Worm (Caenorhabditis elegans) whole organism, L3 larva: Measurements from ENCODE around the gene nhr-201.

ENCODE experiments used
- R02D3.7 ChIP-seq: fragments of 150-350 bp; optimal IDR thresholded peaks from 2 replicates; lab custom pipeline; 2014; ENCODE audit warnings: missing biosample characterization, missing genetic modification characterization
- ZK546.5 ChIP-seq: sonication (generic microtip); optimal IDR thresholded peaks from 2 replicates; lab custom pipeline; 2017; ENCODE audit warnings: missing biosample characterization, missing genetic modification characterization
- aly-2 ChIP-seq: fragments of 150-350 bp; optimal IDR thresholded peaks from 2 replicates; lab custom pipeline; 2014; ENCODE audit warnings: missing biosample characterization, missing genetic modification characterization
- ceh-16 ChIP-seq: sonication (generic microtip); optimal IDR thresholded peaks from 2 replicates; lab custom pipeline; 2017; ENCODE audit warnings: missing biosample characterization, missing genetic modification characterization
- ceh-28 ChIP-seq: fragments of 150-350 bp; optimal IDR thresholded peaks from 2 replicates; lab custom pipeline; 2014; ENCODE audit warnings: missing biosample characterization, missing genetic modification reagents, missing genetic modification characterization
- ceh-82 ChIP-seq: fragments of 150-350 bp; optimal IDR thresholded peaks from 2 replicates; lab custom pipeline; 2014; ENCODE audit warnings: missing biosample characterization, missing genetic modification characterization
- egl-27 ChIP-seq: sonication (generic microtip); optimal IDR thresholded peaks from 4 replicates; lab custom pipeline; 2017; ENCODE audit warnings: missing biosample characterization, missing genetic modification reagents, missing genetic modification characterization
- egl-5 ChIP-seq: fragments of 150-350 bp; optimal IDR thresholded peaks from 2 replicates; lab custom pipeline; 2017; ENCODE audit warnings: missing biosample characterization, missing genetic modification reagents, missing genetic modification characterization, inconsistent platforms
- elt-1 ChIP-seq: fragments of 150-350 bp; optimal IDR thresholded peaks from 2 replicates; lab custom pipeline; 2014; ENCODE audit warnings: missing biosample characterization, missing genetic modification characterization
- elt-2 ChIP-seq: sonication (generic microtip); optimal IDR thresholded peaks from 2 replicates; lab custom pipeline; 2016; ENCODE audit warnings: missing genetic modification reagents, mild to moderate bottlenecking, missing genetic modification characterization, missing compliant biosample characterization
- elt-3 ChIP-seq, 3 experiments: fragments of 150-350 bp in 1 of 3; sonication (generic microtip) in 2 of 3; optimal IDR thresholded peaks; 2 replicates in 2 of 3; 4 replicates in 1 of 3; lab custom pipeline; 2014 to 2017; ENCODE audit warnings: missing biosample characterization in 3 of 3, missing genetic modification characterization in 3 of 3
- eor-1 ChIP-seq, 2 experiments: fragments of 150-350 bp; optimal IDR thresholded peaks; 2 replicates each; lab custom pipeline; 2014 to 2018; ENCODE audit warnings: missing biosample characterization in 2 of 2, missing genetic modification characterization in 2 of 2
- fkh-2 ChIP-seq: fragments of 150-350 bp; optimal IDR thresholded peaks from 2 replicates; lab custom pipeline; 2014; ENCODE audit warnings: missing biosample characterization, missing genetic modification reagents, missing genetic modification characterization
- fos-1 ChIP-seq: fragments of 150-350 bp; optimal IDR thresholded peaks from 2 replicates; lab custom pipeline; 2014; ENCODE audit warnings: missing biosample characterization, missing genetic modification characterization
- hmg-11 ChIP-seq: sonication (generic microtip); optimal IDR thresholded peaks from 2 replicates; lab custom pipeline; 2016; ENCODE audit warnings: missing genetic modification characterization, missing compliant biosample characterization
- lin-15B ChIP-seq: fragments of 150-350 bp; optimal IDR thresholded peaks from 2 replicates; lab custom pipeline; 2014; ENCODE audit warnings: missing biosample characterization, missing genetic modification characterization
- lin-39 ChIP-seq: fragments of 150-350 bp; optimal IDR thresholded peaks from 2 replicates; lab custom pipeline; 2018; ENCODE audit warnings: missing biosample characterization, missing genetic modification reagents, missing genetic modification characterization
- lsy-12 ChIP-seq: sonication (generic microtip); optimal IDR thresholded peaks from 2 replicates; lab custom pipeline; 2016; ENCODE audit warnings: mild to moderate bottlenecking, missing genetic modification characterization, missing compliant biosample characterization
- mdl-1 ChIP-seq: fragments of 150-350 bp; optimal IDR thresholded peaks from 2 replicates; lab custom pipeline; 2014; ENCODE audit warnings: missing biosample characterization, missing genetic modification characterization
- nfya-1 ChIP-seq: sonication (generic microtip); optimal IDR thresholded peaks from 2 replicates; lab custom pipeline; 2017; ENCODE audit warnings: missing genetic modification characterization, mild to moderate bottlenecking, missing compliant biosample characterization, antibody characterized with exemption, moderate library complexity; ENCODE audit not compliant: insufficient read depth
- nhr-12 ChIP-seq: fragments of 150-350 bp; optimal IDR thresholded peaks from 2 replicates; lab custom pipeline; 2014; ENCODE audit warnings: missing biosample characterization, missing genetic modification characterization
- nhr-23 ChIP-seq: fragments of 150-350 bp; optimal IDR thresholded peaks from 2 replicates; lab custom pipeline; 2014; ENCODE audit warnings: missing biosample characterization, missing genetic modification reagents, missing genetic modification characterization
- nhr-237 ChIP-seq: fragments of 150-350 bp; optimal IDR thresholded peaks from 2 replicates; lab custom pipeline; 2014; ENCODE audit warnings: missing biosample characterization, missing genetic modification characterization
- nhr-25 ChIP-seq: sonication (generic microtip); optimal IDR thresholded peaks from 2 replicates; lab custom pipeline; 2017; ENCODE audit warnings: missing biosample characterization, missing genetic modification characterization
- nhr-28 ChIP-seq: fragments of 150-350 bp; optimal IDR thresholded peaks from 2 replicates; lab custom pipeline; 2014; ENCODE audit warnings: missing biosample characterization, missing genetic modification characterization
- nhr-43 ChIP-seq: sonication (generic microtip); optimal IDR thresholded peaks from 2 replicates; lab custom pipeline; 2016; ENCODE audit warnings: mild to moderate bottlenecking, missing genetic modification characterization, missing compliant biosample characterization; ENCODE audit not compliant: poor library complexity, severe bottlenecking
- nhr-77 ChIP-seq: fragments of 150-350 bp; optimal IDR thresholded peaks from 2 replicates; lab custom pipeline; 2014; ENCODE audit warnings: missing biosample characterization, missing genetic modification characterization
- pha-4 ChIP-seq: fragments of 150-350 bp; optimal IDR thresholded peaks from 2 replicates; lab custom pipeline; 2014; ENCODE audit warnings: missing biosample characterization, missing genetic modification reagents, missing genetic modification characterization
- pqm-1 ChIP-seq: fragments of 150-350 bp; optimal IDR thresholded peaks from 2 replicates; lab custom pipeline; 2017; ENCODE audit warnings: missing biosample characterization, missing genetic modification characterization, inconsistent platforms
- tbx-2 ChIP-seq: sonication (generic microtip); optimal IDR thresholded peaks from 2 replicates; lab custom pipeline; 2016; ENCODE audit warnings: mild to moderate bottlenecking, missing genetic modification characterization, missing compliant biosample characterization
- unc-39 ChIP-seq: sonication (generic microtip); optimal IDR thresholded peaks from 4 replicates; lab custom pipeline; 2017; ENCODE audit warnings: missing biosample characterization, missing genetic modification characterization
- zag-1 ChIP-seq: fragments of 150-350 bp; optimal IDR thresholded peaks from 2 replicates; lab custom pipeline; 2014; ENCODE audit warnings: missing biosample characterization, missing genetic modification characterization
- ztf-11 ChIP-seq: fragments of 150-350 bp; optimal IDR thresholded peaks from 2 replicates; lab custom pipeline; 2014; ENCODE audit warnings: missing biosample characterization, missing genetic modification characterization

Gene nhr-201

ce11 chrV:484285-484890 is 19.8 kb downstream of the nhr-201 start, which contains the start of gene nhr-212:
TSS of gene nhr-212 (plus strand) at chrV:484857.
- no peak for TF ChIP-seq eor-1 (tag; optimal IDR thresholded peaks at IDR 0.05; lab: Kevin White, UChicago)
- TF ChIP-seq egl-5 (tag; lab: Kevin White, UChicago), result no peak
- TF ChIP-seq elt-2, result peak; percentile 40
- peak; percentile 57 for TF ChIP-seq ceh-28
- TF ChIP-seq pha-4 (tag; lab: Kevin White, UChicago), result peak; percentile 83
- TF ChIP-seq nhr-23, result peak; percentile 27
- TF ChIP-seq lin-39 (tag; lab: Kevin White, UChicago), result no peak
- TF ChIP-seq ztf-11, result no peak
- peak; percentile 50 for TF ChIP-seq pqm-1 (tag; lab: Kevin White, UChicago)
- no peak for TF ChIP-seq fkh-2 (tag; lab: Kevin White, UChicago)
- no peak for TF ChIP-seq fos-1 (tag; lab: Kevin White, UChicago)
- no peak for TF ChIP-seq tbx-2 (tag; lab: Kevin White, UChicago)
- no peak for TF ChIP-seq ceh-82 (tag; lab: Kevin White, UChicago)
- TF ChIP-seq egl-27 (tag; lab: Kevin White, UChicago), result no peak

ce11 chrV:486684-487083 is 22.1 kb downstream of the nhr-201 start, which contains the start of gene nhr-211:
TSS of gene nhr-211 (plus strand) at chrV:486984.
- TF ChIP-seq lin-15B (tag; lab: Kevin White, UChicago) (no peak), nhr-77 (tag; lab: Kevin White, UChicago) (no peak), egl-27 (tag; lab: Kevin White, UChicago) (no peak), unc-39 (tag; lab: Kevin White, UChicago) (no peak), elt-2 (no peak), ZK546.5 (tag; lab: Kevin White, UChicago) (no peak), hmg-11 (no peak), pha-4 (tag; lab: Kevin White, UChicago) (no peak), nhr-43 (no peak), elt-1 (tag; lab: Kevin White, UChicago) (no peak), nhr-25 (tag; lab: Kevin White, UChicago) (no peak)

DNA sequence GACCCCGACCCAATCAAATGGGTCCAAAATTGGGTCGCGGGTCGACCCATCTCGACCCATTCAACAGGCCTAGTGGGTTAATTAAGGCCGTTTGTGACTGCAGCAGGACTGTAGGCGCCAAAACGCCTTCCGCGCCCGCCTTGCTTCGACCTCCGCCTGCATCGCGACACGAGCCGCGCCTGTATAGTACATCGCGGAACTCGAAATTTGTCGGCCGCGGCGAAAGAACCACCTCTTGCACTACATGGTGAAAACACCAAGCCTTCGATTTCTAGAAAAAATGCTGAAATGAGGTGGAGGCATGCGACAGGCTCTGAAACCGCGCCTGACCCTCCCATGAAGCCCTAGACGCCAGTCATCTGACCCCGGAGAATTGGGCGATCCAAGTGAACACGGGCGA is 23.4 kb downstream of the nhr-201 start:
- TF ChIP-seq nhr-28 (tag; lab: Kevin White, UChicago) (no peak), eor-1 (tag; optimal IDR thresholded peaks at IDR 0.05; lab: Kevin White, UChicago) (no peak), nhr-237 (no peak), zag-1 (tag; lab: Kevin White, UChicago) (no peak), ZK546.5 (tag; lab: Kevin White, UChicago) (no peak), elt-1 (tag; lab: Kevin White, UChicago) (no peak), nfya-1 (tag; lab: Kevin White, UChicago) (no peak), ceh-16 (tag; lab: Kevin White, UChicago) (no peak), nhr-25 (tag; lab: Kevin White, UChicago) (no peak), lin-39 (tag; lab: Kevin White, UChicago) (no peak), unc-39 (tag; lab: Kevin White, UChicago) (no peak), pha-4 (tag; lab: Kevin White, UChicago) (no peak), nhr-77 (tag; lab: Kevin White, UChicago) (no peak), lsy-12 (tag; lab: Kevin White, UChicago) (no peak)

DNA sequence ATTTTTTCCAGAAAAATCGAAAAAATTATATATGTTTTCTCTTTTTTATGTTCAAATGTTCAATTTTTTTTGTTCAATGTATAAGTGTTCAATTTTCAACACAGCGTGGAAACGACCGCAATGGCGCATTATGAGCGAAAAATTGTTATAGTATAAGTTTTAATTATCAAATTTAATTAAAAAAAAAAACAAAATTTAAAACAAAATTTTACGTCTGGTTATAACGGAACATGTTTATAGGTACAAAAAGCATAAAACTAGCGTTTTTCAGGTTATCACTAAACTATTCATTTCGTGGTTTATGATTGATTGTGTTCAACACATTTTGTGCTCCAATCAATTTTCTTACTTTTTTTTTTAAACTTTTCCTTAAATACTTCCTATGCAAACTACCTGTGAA is 24.7 kb downstream of the nhr-201 start, which contains the start of gene nhr-106:
TSS of gene nhr-106 (plus strand) at position 301 of the 400 bp plus-strand sequence.
- no peak for TF ChIP-seq elt-3 (tag; optimal IDR thresholded peaks at IDR 0.05; lab: Kevin White, UChicago)
- TF ChIP-seq nhr-43, result no peak
- TF ChIP-seq unc-39 (tag; lab: Kevin White, UChicago), result no peak
- no peak for TF ChIP-seq aly-2 (tag; lab: Kevin White, UChicago)
- TF ChIP-seq nhr-12 (tag; lab: Kevin White, UChicago), result no peak
- TF ChIP-seq mdl-1, result no peak
- peak; percentile 6 for TF ChIP-seq pqm-1 (tag; lab: Kevin White, UChicago)
- peak; percentile 39 for TF ChIP-seq elt-2

DNA sequence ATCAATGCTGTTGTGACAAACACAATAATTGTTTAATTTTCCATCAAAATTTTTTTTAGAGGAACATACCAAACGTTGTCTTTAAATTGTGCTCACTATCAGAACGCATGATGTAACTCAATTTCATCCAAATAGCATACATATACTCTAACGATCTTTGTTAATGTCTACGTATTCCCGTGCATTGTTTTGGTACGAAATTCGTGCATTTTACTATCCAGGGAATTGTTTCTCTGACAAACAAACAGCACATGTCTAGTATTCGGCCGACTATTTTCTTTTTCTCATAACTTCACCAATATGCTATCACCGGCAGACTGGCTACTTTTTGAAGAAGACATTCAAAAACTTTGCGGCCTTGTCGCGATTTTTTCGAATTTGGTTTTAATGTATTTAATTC is 26.8 kb downstream of the nhr-201 start, which contains the start of gene str-196:
TSS of gene str-196 (plus strand) at position 301 of the 400 bp plus-strand sequence.
- TF ChIP-seq tbx-2 (tag; lab: Kevin White, UChicago) (no peak), ceh-82 (tag; lab: Kevin White, UChicago) (no peak), nhr-23 (no peak), R02D3.7 (tag; lab: Kevin White, UChicago) (no peak), fkh-2 (tag; lab: Kevin White, UChicago) (no peak), nhr-77 (tag; lab: Kevin White, UChicago) (no peak), fos-1 (tag; lab: Kevin White, UChicago) (no peak)
